Worm (Caenorhabditis elegans) whole organism, late embryonic: ENCODE results near the gene mtx-2.

Experiments used
- F13H6.1 ChIP-seq: sonication (generic microtip); optimal IDR thresholded peaks from 2 replicates; lab custom pipeline; 2016; ENCODE audit warnings: missing genetic modification characterization, missing compliant biosample characterization
- K09A11.1 ChIP-seq: sonication (generic microtip); optimal IDR thresholded peaks from 2 replicates; lab custom pipeline; 2017; ENCODE audit warnings: antibody characterized with exemption, mild to moderate bottlenecking, missing genetic modification characterization, missing compliant biosample characterization; ENCODE audit not compliant: insufficient read depth
- T23F11.4 ChIP-seq: fragments of 200-800 bp; sonication (Bioruptor generic); optimal IDR thresholded peaks from 2 replicates; lab custom pipeline; 2018; ENCODE audit warnings: mild to moderate bottlenecking, missing genetic modification characterization, missing compliant biosample characterization
- Y22D7AL.16 ChIP-seq: sonication (generic microtip); optimal IDR thresholded peaks from 2 replicates; lab custom pipeline; 2016; ENCODE audit warnings: missing genetic modification characterization, missing compliant biosample characterization
- ahr-1 ChIP-seq: sonication (generic microtip); optimal IDR thresholded peaks from 2 replicates; lab custom pipeline; 2016; ENCODE audit warnings: missing genetic modification characterization, missing compliant biosample characterization
- ceh-14 ChIP-seq: sonication (generic microtip); optimal IDR thresholded peaks from 2 replicates; lab custom pipeline; 2016; ENCODE audit warnings: missing genotype, missing genetic modification characterization, missing compliant biosample characterization
- ceh-19 ChIP-seq: fragments of 200-800 bp; sonication (Bioruptor generic); optimal IDR thresholded peaks from 2 replicates; lab custom pipeline; 2018; ENCODE audit warnings: mild to moderate bottlenecking, missing genetic modification characterization, missing compliant biosample characterization
- ceh-30 ChIP-seq: fragments of 150-350 bp; optimal IDR thresholded peaks from 2 replicates; lab custom pipeline; 2014; ENCODE audit warnings: missing biosample characterization, missing genetic modification characterization
- ceh-31 ChIP-seq: sonication (generic microtip); optimal IDR thresholded peaks from 2 replicates; lab custom pipeline; 2016; ENCODE audit warnings: missing genetic modification characterization, missing compliant biosample characterization
- ceh-45 ChIP-seq: fragments of 200-800 bp; sonication (Bioruptor generic); IDR thresholded peaks from 2 replicates; pipeline ENCODE4 v1.3.6; 2022; ENCODE audit warnings: missing genetic modification reagents, missing genetic modification characterization, missing compliant biosample characterization
- ceh-48 ChIP-seq: sonication (generic microtip); optimal IDR thresholded peaks from 2 replicates; lab custom pipeline; 2016; ENCODE audit warnings: missing genetic modification characterization, inconsistent platforms, missing compliant biosample characterization
- ceh-6 ChIP-seq: fragments of 200-800 bp; sonication (Bioruptor generic); optimal IDR thresholded peaks from 2 replicates; lab custom pipeline; 2018; ENCODE audit warnings: mild to moderate bottlenecking, missing genetic modification characterization, missing compliant biosample characterization
- ceh-9 ChIP-seq: sonication (generic microtip); optimal IDR thresholded peaks from 2 replicates; lab custom pipeline; 2016; ENCODE audit warnings: mild to moderate bottlenecking, missing genetic modification characterization, inconsistent platforms, missing compliant biosample characterization
- che-1 ChIP-seq: sonication (generic microtip); optimal IDR thresholded peaks from 2 replicates; lab custom pipeline; 2016; ENCODE audit warnings: mild to moderate bottlenecking, missing genetic modification characterization, missing compliant biosample characterization
- dmd-4 ChIP-seq: sonication (generic microtip); optimal IDR thresholded peaks from 2 replicates; lab custom pipeline; 2016; ENCODE audit warnings: borderline replicate concordance, missing genetic modification characterization, missing compliant biosample characterization
- dve-1 ChIP-seq: sonication (generic microtip); optimal IDR thresholded peaks from 2 replicates; lab custom pipeline; 2017; ENCODE audit warnings: antibody characterized with exemption, mild to moderate bottlenecking, missing genetic modification characterization, missing compliant biosample characterization
- ets-4 ChIP-seq: sonication (generic microtip); optimal IDR thresholded peaks from 2 replicates; lab custom pipeline; 2016; ENCODE audit warnings: missing genetic modification characterization, missing compliant biosample characterization
- hlh-13 ChIP-seq: fragments of 200-800 bp; sonication (Bioruptor generic); optimal IDR thresholded peaks from 2 replicates; lab custom pipeline; 2018; ENCODE audit warnings: mild to moderate bottlenecking, missing genetic modification characterization, missing compliant biosample characterization
- hlh-15 ChIP-seq: sonication (generic microtip); optimal IDR thresholded peaks from 2 replicates; lab custom pipeline; 2016; ENCODE audit warnings: missing genetic modification characterization, missing compliant biosample characterization
- hlh-30 ChIP-seq: sonication (generic microtip); optimal IDR thresholded peaks from 2 replicates; lab custom pipeline; 2017; ENCODE audit warnings: antibody characterized with exemption, missing genetic modification characterization, missing compliant biosample characterization; ENCODE audit not compliant: insufficient read depth
- hlh-6 ChIP-seq: sonication (generic microtip); optimal IDR thresholded peaks from 2 replicates; lab custom pipeline; 2016; ENCODE audit warnings: missing genotype, missing genetic modification characterization, missing compliant biosample characterization
- lin-11 ChIP-seq: fragments of 200-800 bp; sonication (Bioruptor generic); optimal IDR thresholded peaks from 2 replicates; lab custom pipeline; 2018; ENCODE audit warnings: mild to moderate bottlenecking, missing genetic modification characterization, missing compliant biosample characterization
- madf-2 ChIP-seq: sonication (generic microtip); optimal IDR thresholded peaks from 2 replicates; lab custom pipeline; 2017; ENCODE audit warnings: missing genetic modification characterization, missing compliant biosample characterization
- mec-3 ChIP-seq: sonication (generic microtip); optimal IDR thresholded peaks from 2 replicates; lab custom pipeline; 2016; ENCODE audit warnings: borderline replicate concordance, missing genetic modification characterization, missing compliant biosample characterization
- nfya-1 ChIP-seq: sonication (generic microtip); optimal IDR thresholded peaks from 2 replicates; lab custom pipeline; 2017; ENCODE audit warnings: missing genetic modification characterization, mild to moderate bottlenecking, missing compliant biosample characterization, antibody characterized with exemption, moderate library complexity
- nhr-11 ChIP-seq: fragments of 150-350 bp; optimal IDR thresholded peaks from 2 replicates; lab custom pipeline; 2014; ENCODE audit warnings: missing biosample characterization, missing genetic modification characterization
- nhr-232 ChIP-seq: sonication (generic microtip); optimal IDR thresholded peaks from 2 replicates; lab custom pipeline; 2016; ENCODE audit warnings: missing genetic modification characterization, missing compliant biosample characterization
- npax-4 ChIP-seq: sonication (generic microtip); optimal IDR thresholded peaks from 2 replicates; lab custom pipeline; 2016; ENCODE audit warnings: missing genetic modification characterization, missing compliant biosample characterization
- pag-3 ChIP-seq: sonication (generic microtip); optimal IDR thresholded peaks from 2 replicates; lab custom pipeline; 2016; ENCODE audit warnings: missing compliant biosample characterization, missing genetic modification characterization, borderline replicate concordance
- pat-9 ChIP-seq: fragments of 200-800 bp; sonication (Bioruptor generic); optimal IDR thresholded peaks from 2 replicates; lab custom pipeline; 2018; ENCODE audit warnings: mild to moderate bottlenecking, missing genetic modification characterization, moderate library complexity, missing compliant biosample characterization
- pax-1 ChIP-seq: fragments of 150-350 bp; optimal IDR thresholded peaks from 2 replicates; lab custom pipeline; 2014; ENCODE audit warnings: missing biosample characterization, missing genetic modification characterization
- pha-2 ChIP-seq: sonication (generic microtip); optimal IDR thresholded peaks from 2 replicates; lab custom pipeline; 2017; ENCODE audit warnings: mild to moderate bottlenecking, missing genetic modification characterization, missing compliant biosample characterization
- pha-4 ChIP-seq: fragments of 150-350 bp; optimal IDR thresholded peaks from 2 replicates; lab custom pipeline; 2018; ENCODE audit warnings: missing biosample characterization, missing genetic modification reagents, missing genetic modification characterization
- pros-1 ChIP-seq: fragments of 150-350 bp; optimal IDR thresholded peaks from 2 replicates; lab custom pipeline; 2014; ENCODE audit warnings: missing biosample characterization, missing genetic modification reagents, missing genetic modification characterization
- sdc-2 ChIP-seq: sonication (generic microtip); optimal IDR thresholded peaks from 2 replicates; lab custom pipeline; 2016; ENCODE audit warnings: missing genotype, missing genetic modification characterization, missing compliant biosample characterization
- sox-2 ChIP-seq: fragments of 200-800 bp; sonication (Bioruptor generic); IDR thresholded peaks from 2 replicates; pipeline ENCODE4 v1.3.6; 2022; ENCODE audit warnings: missing genetic modification reagents, missing genetic modification characterization, missing compliant biosample characterization
- sox-4 ChIP-seq: sonication (generic microtip); optimal IDR thresholded peaks from 2 replicates; lab custom pipeline; 2017; ENCODE audit warnings: mild to moderate bottlenecking, missing genetic modification characterization, inconsistent platforms, missing compliant biosample characterization
- syd-9 ChIP-seq: sonication (generic microtip); optimal IDR thresholded peaks from 2 replicates; lab custom pipeline; 2016; ENCODE audit warnings: mild to moderate bottlenecking, missing genetic modification characterization, moderate library complexity, missing compliant biosample characterization
- ttx-3 ChIP-seq: sonication (generic microtip); optimal IDR thresholded peaks from 2 replicates; lab custom pipeline; 2016; ENCODE audit warnings: missing genetic modification reagents, missing genetic modification characterization, missing compliant biosample characterization
- unc-3 ChIP-seq, 2 experiments: fragments of 200-800 bp in 1 of 2; sonication (Bioruptor generic) in 1 of 2; sonication (generic microtip) in 1 of 2; conservative IDR thresholded peaks in 1 of 2; optimal IDR thresholded peaks in 1 of 2; 2 replicates each; pipeline versions ENCODE4 v1.3.6 to Lab custom; 2016 to 2022; ENCODE audit warnings: missing compliant biosample characterization in 2 of 2, missing genetic modification characterization in 2 of 2, missing genetic modification reagents in 1 of 2
- unc-42 ChIP-seq: sonication (generic microtip); optimal IDR thresholded peaks from 2 replicates; lab custom pipeline; 2016; ENCODE audit warnings: missing genotype, missing genetic modification characterization, missing compliant biosample characterization
- unc-86 ChIP-seq: sonication (generic microtip); optimal IDR thresholded peaks from 2 replicates; lab custom pipeline; 2016; ENCODE audit warnings: missing genetic modification characterization, missing compliant biosample characterization
- zip-5 ChIP-seq: sonication (generic microtip); optimal IDR thresholded peaks from 2 replicates; lab custom pipeline; 2016; ENCODE audit warnings: missing genetic modification characterization, missing compliant biosample characterization
- ztf-16 ChIP-seq: sonication (generic microtip); optimal IDR thresholded peaks from 2 replicates; lab custom pipeline; 2017; ENCODE audit warnings: missing genetic modification characterization, missing compliant biosample characterization

mtx-2 gene

DNA sequence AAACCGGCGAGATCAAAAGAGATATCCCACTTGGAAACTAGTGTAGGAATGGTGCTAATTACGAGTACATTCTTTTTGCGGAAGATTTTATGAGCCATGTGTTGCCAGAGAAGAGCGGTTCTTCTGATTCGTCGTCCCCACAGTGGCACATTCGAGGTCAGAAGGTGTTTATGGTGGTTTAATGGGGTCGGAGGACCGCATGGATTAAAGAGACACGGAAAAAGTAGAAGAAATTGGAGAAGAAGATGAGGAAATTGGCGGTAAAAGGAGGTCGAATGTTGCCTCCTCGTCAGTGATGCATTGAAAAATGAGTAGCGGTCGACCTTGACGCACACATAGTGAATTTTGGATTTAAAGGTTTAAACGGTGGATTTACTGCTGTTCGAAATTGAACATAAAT lies 29.8 kb downstream of the mtx-2 start:
- TF ChIP-seq nhr-11 (tag; lab: Kevin White, UChicago), result no peak
- no peak for TF ChIP-seq nhr-232 (tag; lab: Kevin White, UChicago)
- no peak for TF ChIP-seq che-1 (tag; lab: Kevin White, UChicago)
- no peak for TF ChIP-seq pha-4
- no peak for TF ChIP-seq ceh-45 (GFP tag; lab: Robert Waterston, UW)
- no peak for TF ChIP-seq npax-4 (tag; lab: Kevin White, UChicago)
- TF ChIP-seq nfya-1, result peak; percentile 2
- TF ChIP-seq syd-9, result no peak
- no peak for TF ChIP-seq ttx-3
- no peak for TF ChIP-seq ceh-19 (GFP tag; lab: Kevin White, UChicago)
- TF ChIP-seq pha-2 (tag; lab: Kevin White, UChicago), result no peak
- peak; percentile 2 for TF ChIP-seq ceh-31 (tag; lab: Kevin White, UChicago)

DNA sequence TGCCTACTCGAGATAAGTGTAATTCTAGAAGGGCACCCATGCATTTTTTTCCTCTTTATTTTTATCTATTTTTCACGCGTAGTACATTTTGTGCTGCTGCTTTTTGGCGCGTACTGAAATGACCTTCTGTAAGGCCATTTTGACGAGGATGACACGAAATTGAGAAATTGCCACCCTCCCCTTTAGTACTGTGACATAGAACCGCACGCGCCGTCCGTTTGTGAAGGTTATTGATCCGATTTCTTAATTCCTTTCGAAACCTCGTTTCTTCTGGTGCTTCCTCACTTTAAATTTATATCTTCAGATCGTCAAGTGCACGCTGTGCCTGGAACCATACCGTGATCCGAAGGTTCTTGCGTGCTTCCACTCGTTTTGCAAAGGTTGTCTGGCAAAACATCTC lies 32.3 kb downstream of the mtx-2 start:
- TF ChIP-seq sdc-2 (tag; lab: Kevin White, UChicago), result no peak
- TF ChIP-seq pat-9 (tag; lab: Kevin White, UChicago), result no peak
- TF ChIP-seq T23F11.4 (GFP tag; lab: Kevin White, UChicago), result no peak
- no peak for TF ChIP-seq ttx-3
- no peak for TF ChIP-seq ceh-9 (tag; lab: Kevin White, UChicago)
- no peak for TF ChIP-seq hlh-6
- TF ChIP-seq hlh-30 (tag; lab: Kevin White, UChicago), result no peak
- TF ChIP-seq ceh-14 (tag; lab: Kevin White, UChicago), result no peak
- TF ChIP-seq Y22D7AL.16 (tag; lab: Kevin White, UChicago), result no peak
- TF ChIP-seq hlh-15 (tag; lab: Kevin White, UChicago), result no peak
- TF ChIP-seq sox-4 (tag; lab: Kevin White, UChicago), result no peak
- no peak for TF ChIP-seq mec-3 (tag; lab: Kevin White, UChicago)

ce11 chrIII:7730331-7730730 lies 33.1 kb downstream of the mtx-2 start:
- no peak for TF ChIP-seq ceh-48 (tag; lab: Kevin White, UChicago)
- TF ChIP-seq sox-2 (GFP tag; lab: Robert Waterston, UW), result no peak
- TF ChIP-seq Y22D7AL.16 (tag; lab: Kevin White, UChicago), result no peak
- TF ChIP-seq unc-42 (tag; lab: Kevin White, UChicago), result no peak
- TF ChIP-seq syd-9, result no peak
- TF ChIP-seq ahr-1 (tag; lab: Kevin White, UChicago), result no peak

DNA sequence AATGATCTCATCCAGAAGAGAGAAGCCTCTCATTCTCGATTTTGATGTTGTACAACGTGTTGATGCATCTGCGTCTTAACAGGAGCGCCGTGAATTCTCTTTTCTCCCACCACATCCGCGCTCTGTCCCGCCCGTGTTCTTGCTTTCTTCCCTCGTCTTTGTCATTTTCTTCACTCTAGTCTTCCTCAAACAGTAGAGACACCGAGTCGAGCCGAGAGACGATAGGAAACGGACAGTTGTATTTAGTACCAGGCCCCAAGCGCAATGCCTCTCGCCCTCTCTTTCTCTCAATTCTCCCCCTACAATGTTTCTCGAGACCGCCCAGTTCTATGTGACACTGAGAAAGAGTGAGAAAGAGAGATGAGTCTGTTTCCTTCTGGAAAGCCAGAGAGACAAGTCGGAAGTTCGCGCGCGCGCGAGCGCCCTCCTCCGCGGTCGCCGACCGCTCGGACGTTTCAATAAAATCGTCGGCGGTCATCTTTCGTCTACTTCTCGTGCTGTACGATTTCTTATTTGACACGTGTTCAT lies 33.8 kb downstream of the mtx-2 start, which contains the start of gene ZK112.4:
Gene ZK112.4 (minus strand): TSS at position 478 of the 528 bp plus-strand sequence.
- no peak for TF ChIP-seq pax-1 (tag; lab: Kevin White, UChicago)
- peak; percentile 68 for TF ChIP-seq ets-4 (tag; lab: Kevin White, UChicago)
- TF ChIP-seq mec-3 (tag; lab: Kevin White, UChicago), result no peak
- TF ChIP-seq hlh-30 (tag; lab: Kevin White, UChicago), result peak; percentile 16
- TF ChIP-seq pros-1 (tag; lab: Kevin White, UChicago), result no peak
- TF ChIP-seq che-1 (tag; lab: Kevin White, UChicago), result no peak
- TF ChIP-seq ttx-3, result no peak
- TF ChIP-seq ceh-19 (GFP tag; lab: Kevin White, UChicago), result peak; percentile 3
- TF ChIP-seq ztf-16 (tag; lab: Kevin White, UChicago), result no peak
- TF ChIP-seq sox-2 (GFP tag; lab: Robert Waterston, UW), result no peak
- no peak for TF ChIP-seq pha-2 (tag; lab: Kevin White, UChicago)
- no peak for TF ChIP-seq unc-86
- no peak for TF ChIP-seq ceh-45 (GFP tag; lab: Robert Waterston, UW)
- peak; percentile 13 for TF ChIP-seq hlh-13 (GFP tag; lab: Kevin White, UChicago)
- no peak for TF ChIP-seq dmd-4 (tag; lab: Kevin White, UChicago)
- peak; percentile 28 for TF ChIP-seq ceh-30 (tag; lab: Kevin White, UChicago)
- TF ChIP-seq sox-4 (tag; lab: Kevin White, UChicago), result no peak
- TF ChIP-seq dve-1 (tag; lab: Kevin White, UChicago), result peak; percentile 49
- no peak for TF ChIP-seq lin-11 (tag; lab: Kevin White, UChicago)
- TF ChIP-seq sdc-2 (tag; lab: Kevin White, UChicago), result no peak
- no peak for TF ChIP-seq unc-3 (GFP tag; conservative IDR thresholded peaks at IDR 0.05; lab: Robert Waterston, UW)
- TF ChIP-seq unc-3 (tag; optimal IDR thresholded peaks at IDR 0.05; lab: Kevin White, UChicago), result no peak
- peak; percentile 53 for TF ChIP-seq syd-9
- no peak for TF ChIP-seq ceh-6 (GFP tag; lab: Kevin White, UChicago)
- peak; percentile 32 for TF ChIP-seq madf-2 (tag; lab: Kevin White, UChicago)
- peak; percentile 77 for TF ChIP-seq F13H6.1 (tag; lab: Kevin White, UChicago)
- TF ChIP-seq K09A11.1 (tag; lab: Kevin White, UChicago), result no peak
- no peak for TF ChIP-seq npax-4 (tag; lab: Kevin White, UChicago)
- TF ChIP-seq Y22D7AL.16 (tag; lab: Kevin White, UChicago), result no peak
- no peak for TF ChIP-seq pag-3 (tag; lab: Kevin White, UChicago)
- no peak for TF ChIP-seq zip-5
